Worm (Caenorhabditis elegans): ENCODE results near the gene F35F10.1.

F35F10.1 gene

DNA sequence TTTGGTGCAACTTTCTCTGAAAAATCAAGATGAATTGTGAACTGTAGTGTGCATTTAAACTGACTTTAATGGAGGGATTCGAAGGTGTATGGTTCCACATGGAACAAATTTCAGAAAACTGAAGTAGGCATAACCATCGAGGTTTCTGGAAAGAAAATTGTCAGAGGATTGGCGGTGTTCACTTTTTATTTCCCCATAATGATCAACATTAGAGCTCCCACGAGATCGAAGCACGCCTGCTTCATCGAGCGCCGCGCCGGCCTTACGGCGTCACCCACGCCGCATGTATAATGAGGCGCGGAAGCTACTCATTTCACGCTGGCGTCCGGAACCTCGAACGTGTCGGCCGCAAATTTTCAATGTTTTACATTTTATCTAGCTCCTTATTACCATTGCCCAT is 28.0 kb upstream of the F35F10.1 start:
- TF ChIP-seq dsc-1 (tag; optimal IDR thresholded peaks at IDR 0.05) = no peak
- no peak for TF ChIP-seq lin-15B (tag; optimal IDR thresholded peaks at IDR 0.05)
- no peak for TF ChIP-seq ceh-90 (tag; optimal IDR thresholded peaks at IDR 0.05)

- no peak for TF ChIP-seq mdl-1 (tag; optimal IDR thresholded peaks at IDR 0.05)
- TF ChIP-seq ztf-11 (tag; optimal IDR thresholded peaks at IDR 0.05) = no peak
- TF ChIP-seq fkh-4 (tag; optimal IDR thresholded peaks at IDR 0.05; ENCODE audit: borderline replicate concordance) = no peak
- no peak for TF ChIP-seq dpl-1 (GFP tag; optimal IDR thresholded peaks at IDR 0.05)
- TF ChIP-seq fkh-8 (tag; optimal IDR thresholded peaks at IDR 0.05) = no peak
- no peak for TF ChIP-seq ceh-63 (GFP tag; optimal IDR thresholded peaks at IDR 0.05)
- no peak for TF ChIP-seq nhr-85 (tag)
- TF ChIP-seq ets-5 (GFP tag; IDR thresholded peaks at IDR 0.05) = no peak
- no peak for TF ChIP-seq sptf-1 (tag; optimal IDR thresholded peaks at IDR 0.05)
- TF ChIP-seq isw-1 (GFP tag; IDR thresholded peaks at IDR 0.05) = no peak
- no peak for TF ChIP-seq aly-2 (tag; optimal IDR thresholded peaks at IDR 0.05)
- no peak for TF ChIP-seq snpc-4 (tag; optimal IDR thresholded peaks at IDR 0.05)
- TF ChIP-seq nhr-71 (tag; optimal IDR thresholded peaks at IDR 0.05) = no peak
- no peak for TF ChIP-seq lin-13 (GFP tag; optimal IDR thresholded peaks at IDR 0.05)
- TF ChIP-seq efl-3 (GFP tag; optimal IDR thresholded peaks at IDR 0.05) = no peak
- TF ChIP-seq nhr-28 (tag; optimal IDR thresholded peaks at IDR 0.05) = no peak
Measured at ce11 chrV:3289267-3289666, 26.8 kb upstream of the F35F10.1 start, which contains the start of gene F35F10.6. Gene F35F10.6 (minus strand): TSS chrV:3289367.

DNA sequence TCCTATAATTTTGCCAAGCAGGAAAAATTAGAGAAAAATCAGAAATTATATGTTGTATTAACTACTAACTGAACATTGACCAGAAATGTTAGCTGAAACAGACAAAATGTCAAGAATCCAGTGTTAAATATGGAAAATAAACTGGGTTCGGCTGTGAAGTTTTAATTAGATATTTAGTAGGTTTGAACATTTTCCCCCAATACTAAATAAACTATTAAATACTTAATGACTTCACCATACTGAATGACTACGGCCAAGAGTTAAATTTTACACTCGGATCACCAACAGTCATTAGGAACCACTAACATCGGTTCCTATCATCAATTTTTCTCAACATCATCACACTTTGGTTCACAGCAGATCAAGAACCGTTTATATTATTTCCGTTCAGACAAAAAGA is 20.7 kb upstream of the F35F10.1 start:
- TF ChIP-seq lin-35 (GFP tag; optimal IDR thresholded peaks at IDR 0.05) = no peak
- no peak for TF ChIP-seq hpl-2 (GFP tag; optimal IDR thresholded peaks at IDR 0.05)
- no peak for TF ChIP-seq lsy-2 (tag; optimal IDR thresholded peaks at IDR 0.05)

ce11 chrV:3297764-3298163 is 18.3 kb upstream of the F35F10.1 start, which contains the start of gene srx-122:
Gene srx-122 (minus strand): TSS chrV:3297864.
- no peak for TF ChIP-seq lin-39 (tag; optimal IDR thresholded peaks at IDR 0.05)
- TF ChIP-seq nhr-71 (tag; optimal IDR thresholded peaks at IDR 0.05) = no peak
- no peak for TF ChIP-seq hlh-17 (GFP tag; optimal IDR thresholded peaks at IDR 0.05; ENCODE audit: borderline replicate concordance)
- no peak for TF ChIP-seq lir-3 (tag; optimal IDR thresholded peaks at IDR 0.05; ENCODE audit: poor library complexity)
- no peak for TF ChIP-seq nhr-47 (tag; optimal IDR thresholded peaks at IDR 0.05)
- no peak for TF ChIP-seq nhr-20 (tag; optimal IDR thresholded peaks at IDR 0.05)
- no peak for TF ChIP-seq ama-1 (optimal IDR thresholded peaks at IDR 0.05)
- TF ChIP-seq aly-2 (tag; optimal IDR thresholded peaks at IDR 0.05) = no peak
- no peak for TF ChIP-seq elt-3 (tag; optimal IDR thresholded peaks at IDR 0.05)
- no peak for TF ChIP-seq fkh-8 (tag; optimal IDR thresholded peaks at IDR 0.05)
- TF ChIP-seq ceh-88 (GFP tag; IDR thresholded peaks at IDR 0.05) = no peak
- TF ChIP-seq egl-27 (tag; optimal IDR thresholded peaks at IDR 0.05) = no peak
- no peak for TF ChIP-seq lsy-2 (tag; optimal IDR thresholded peaks at IDR 0.05)
- TF ChIP-seq aha-1 (tag; optimal IDR thresholded peaks at IDR 0.05) = no peak
- TF ChIP-seq irx-1 (tag; optimal IDR thresholded peaks at IDR 0.05) = no peak
- no peak for TF ChIP-seq nhr-237 (tag; optimal IDR thresholded peaks at IDR 0.05)
- TF ChIP-seq lin-14 (GFP tag; optimal IDR thresholded peaks at IDR 0.05) = no peak
- no peak for TF ChIP-seq pax-3 (tag; optimal IDR thresholded peaks at IDR 0.05)

DNA sequence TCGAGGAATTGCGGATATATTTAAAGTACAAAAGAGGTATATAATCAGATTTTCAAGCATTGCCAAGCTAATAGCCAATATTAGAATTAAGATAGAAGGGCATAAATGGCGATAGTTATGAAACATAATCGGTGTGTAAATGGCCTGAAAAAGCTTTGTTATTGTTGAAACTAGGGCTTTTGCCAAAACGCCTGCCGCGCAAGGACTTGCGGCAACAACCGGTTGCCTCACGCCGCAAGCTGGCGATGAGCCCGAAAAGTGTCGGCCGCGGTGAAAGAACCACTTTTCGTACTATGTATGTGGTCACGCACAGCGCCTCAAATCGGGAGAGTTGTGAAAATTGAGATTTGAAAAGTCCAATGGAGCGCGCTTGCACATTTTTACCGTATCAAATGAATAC is 16.7 kb upstream of the F35F10.1 start:
- no peak for TF ChIP-seq unc-98 (GFP tag; IDR thresholded peaks at IDR 0.05)
- no peak for TF ChIP-seq mdl-1 (tag; optimal IDR thresholded peaks at IDR 0.05)
- no peak for TF ChIP-seq nhr-85 (tag)
- TF ChIP-seq unc-62 (GFP tag; optimal IDR thresholded peaks at IDR 0.05) = no peak
- TF ChIP-seq unc-30 (tag; optimal IDR thresholded peaks at IDR 0.05) = no peak
- no peak for TF ChIP-seq pqm-1 (tag; optimal IDR thresholded peaks at IDR 0.05)
- no peak for TF ChIP-seq Y116A8C.19 (tag; optimal IDR thresholded peaks at IDR 0.05; ENCODE audit: borderline replicate concordance)
- TF ChIP-seq mep-1 (tag; optimal IDR thresholded peaks at IDR 0.05) = no peak

All from whole organism, L1 larva.